Fruit fly (Drosophila melanogaster): Measurements from ENCODE around the gene fd96Ca.

DNA sequence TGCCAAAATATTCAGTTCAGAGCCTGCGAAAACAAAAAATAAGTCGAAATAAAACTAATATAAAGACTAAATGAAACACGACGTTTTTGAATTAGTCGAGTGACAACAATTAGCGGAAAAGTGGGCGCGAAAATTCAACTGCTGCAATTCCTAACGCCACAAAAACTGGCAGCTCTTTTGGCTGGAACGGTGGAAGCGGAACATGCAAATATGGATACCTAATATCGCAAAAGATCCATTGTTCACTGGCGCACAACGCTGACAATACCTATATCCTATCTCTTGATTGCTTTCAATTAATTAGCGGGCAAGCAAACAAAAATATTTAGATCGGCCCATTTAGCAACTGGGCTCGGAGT lies 33.1 kb upstream of the fd96Ca start, which contains the start of gene CG11791:
- TF ChIP-seq kay (GFP tag; ENCODE audit: borderline replicate concordance) (no peak), CG14711 (tag; optimal IDR thresholded peaks at IDR 0.05) (no peak), Hr96 (GFP tag; optimal IDR thresholded peaks at IDR 0.05) (no peak), CG7101 (tag; optimal IDR thresholded peaks at IDR 0.05) (no peak), CG7045 (GFP tag; optimal IDR thresholded peaks at IDR 0.05) (no peak), toe (GFP tag; optimal IDR thresholded peaks at IDR 0.05) (no peak)
